Worm (Caenorhabditis elegans) whole organism, L4 larva: ENCODE measurements around the gene pept-1.

Experiments used
- ctbp-1 ChIP-seq: fragments of 200-800 bp; sonication (Bioruptor generic); IDR thresholded peaks from 2 replicates; pipeline ENCODE4 v1.3.6; 2022; ENCODE audit warnings: missing genetic modification reagents, missing genetic modification characterization, missing compliant biosample characterization
- dpl-1 ChIP-seq: fragments of 150-350 bp; optimal IDR thresholded peaks from 2 replicates; lab custom pipeline; 2014; ENCODE audit warnings: missing biosample characterization, missing genetic modification reagents, missing genetic modification characterization
- dve-1 ChIP-seq: sonication (generic microtip); optimal IDR thresholded peaks from 2 replicates; lab custom pipeline; 2017; ENCODE audit warnings: antibody characterized with exemption, mild to moderate bottlenecking, missing genetic modification characterization, missing compliant biosample characterization; ENCODE audit not compliant: insufficient read depth
- lin-1 ChIP-seq: fragments of 200-800 bp; sonication (Bioruptor generic); IDR thresholded peaks from 2 replicates; pipeline ENCODE4 v1.3.6; 2022; ENCODE audit warnings: missing genetic modification reagents, missing genetic modification characterization, missing compliant biosample characterization
- lsy-2 ChIP-seq, 2 experiments: fragments of 150-350 bp in 1 of 2; sonication (generic microtip) in 1 of 2; optimal IDR thresholded peaks; 2 replicates each; lab custom pipeline; 2014 to 2017; ENCODE audit warnings: missing biosample characterization in 2 of 2, missing genetic modification characterization in 2 of 2
- nhr-11 ChIP-seq: fragments of 150-350 bp; optimal IDR thresholded peaks from 2 replicates; lab custom pipeline; 2014; ENCODE audit warnings: missing biosample characterization, missing genetic modification characterization
- nhr-48 ChIP-seq: sonication (generic microtip); optimal IDR thresholded peaks from 2 replicates; lab custom pipeline; 2016; ENCODE audit warnings: mild to moderate bottlenecking, missing genetic modification characterization, missing compliant biosample characterization
- skn-1 ChIP-seq: fragments of 150-350 bp; optimal IDR thresholded peaks from 2 replicates; lab custom pipeline; 2014; ENCODE audit warnings: missing biosample characterization, missing genetic modification characterization
- snpc-4 ChIP-seq: fragments of 150-350 bp; optimal IDR thresholded peaks from 2 replicates; lab custom pipeline; 2014; ENCODE audit warnings: missing biosample characterization, missing genetic modification characterization
- unc-62 ChIP-seq, 3 experiments: fragments of 150-350 bp in 1 of 3; sonication (generic microtip); optimal IDR thresholded peaks in 2 of 3; peaks in 1 of 3; 1 replicate in 1 of 3; 2 replicates in 2 of 3; lab custom pipeline; 2014 to 2017; ENCODE audit warnings: missing biosample characterization in 3 of 3, missing genetic modification characterization in 3 of 3, missing genetic modification reagents in 3 of 3, missing genotype in 1 of 3
- zag-1 ChIP-seq: fragments of 150-350 bp; optimal IDR thresholded peaks from 2 replicates; lab custom pipeline; 2014; ENCODE audit warnings: missing biosample characterization, missing genetic modification characterization
- ztf-11 ChIP-seq: fragments of 150-350 bp; optimal IDR thresholded peaks from 2 replicates; lab custom pipeline; 2014; ENCODE audit warnings: missing biosample characterization, missing genetic modification characterization

DNA sequence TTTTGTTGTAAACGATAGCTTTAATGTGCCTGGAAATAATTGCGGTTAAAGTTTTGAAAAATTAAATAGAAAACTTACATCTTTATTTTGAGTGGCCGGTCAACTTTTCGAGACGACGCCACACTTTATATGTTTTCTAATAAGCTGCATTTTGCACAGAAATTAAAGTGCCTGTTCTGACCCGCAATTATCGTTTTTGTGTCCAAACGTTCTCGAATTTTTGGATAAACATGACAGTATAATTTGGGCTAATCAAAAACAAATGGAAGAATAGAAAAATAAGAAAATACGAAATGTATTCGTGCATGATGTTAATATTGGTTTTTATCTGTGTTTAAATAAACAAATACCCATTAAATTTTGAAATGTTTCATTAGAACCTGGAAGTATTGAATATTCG lies 36.0 kb upstream of the pept-1 start, which contains the start of gene K10C2.12:
- TF ChIP-seq lin-1 (GFP tag; lab: Robert Waterston, UW), result no peak
- TF ChIP-seq ztf-11 (tag; lab: Kevin White, UChicago), result no peak
- no peak for TF ChIP-seq zag-1
- TF ChIP-seq ctbp-1 (GFP tag; lab: Robert Waterston, UW), result no peak
- no peak for TF ChIP-seq unc-62 (GFP tag; optimal IDR thresholded peaks at IDR 0.05 in 1 of 2; lab: Kevin White, UChicago)
- no peak for TF ChIP-seq unc-62 (tag; optimal IDR thresholded peaks at IDR 0.05; lab: Kevin White, UChicago)
- no peak for TF ChIP-seq lsy-2 (tag; optimal IDR thresholded peaks at IDR 0.05; lab: Kevin White, UChicago)
- TF ChIP-seq snpc-4 (tag; lab: Kevin White, UChicago), result no peak
- TF ChIP-seq skn-1, result no peak
- TF ChIP-seq nhr-11 (tag; lab: Kevin White, UChicago), result no peak
- no peak for TF ChIP-seq dpl-1 (GFP tag; lab: Kevin White, UChicago)
- no peak for TF ChIP-seq dve-1 (tag; lab: Kevin White, UChicago)
- TF ChIP-seq nhr-48 (tag; lab: Kevin White, UChicago), result no peak
